Worm (Caenorhabditis elegans) whole organism, early embryonic: ENCODE data around the gene cutl-22.

Experiments
- B0310.2 ChIP-seq: sonication (generic microtip); optimal IDR thresholded peaks from 2 replicates; lab custom pipeline; 2016; ENCODE audit warnings: mild to moderate bottlenecking, missing genetic modification characterization, missing compliant biosample characterization
- F13C5.2 ChIP-seq: sonication (generic microtip); optimal IDR thresholded peaks from 2 replicates; lab custom pipeline; 2017; ENCODE audit warnings: mild to moderate bottlenecking, missing genetic modification characterization, inconsistent platforms, missing compliant biosample characterization
- aly-1 ChIP-seq: sonication (generic microtip); optimal IDR thresholded peaks from 2 replicates; lab custom pipeline; 2016; ENCODE audit warnings: missing genetic modification characterization, missing compliant biosample characterization
- ama-1 ChIP-seq: fragments of 150-350 bp; optimal IDR thresholded peaks from 2 replicates; lab custom pipeline; 2014
- ceh-13 ChIP-seq: fragments of 200-800 bp; sonication (Bioruptor generic); optimal IDR thresholded peaks from 2 replicates; lab custom pipeline; 2018; ENCODE audit warnings: mild to moderate bottlenecking, missing genetic modification characterization, missing compliant biosample characterization
- ceh-36 ChIP-seq: sonication (generic microtip); optimal IDR thresholded peaks from 2 replicates; lab custom pipeline; 2016; ENCODE audit warnings: missing genetic modification characterization, inconsistent platforms, missing compliant biosample characterization
- ets-7 ChIP-seq: sonication (generic microtip); optimal IDR thresholded peaks from 2 replicates; lab custom pipeline; 2016; ENCODE audit warnings: missing genotype, missing genetic modification characterization, missing compliant biosample characterization
- flt-1 ChIP-seq: fragments of 200-800 bp; sonication (Bioruptor generic); IDR thresholded peaks from 2 replicates; pipeline ENCODE4 v1.3.6; 2022; ENCODE audit warnings: missing genetic modification characterization, missing compliant biosample characterization
- hmg-4 ChIP-seq: fragments of 200-800 bp; sonication (Bioruptor generic); optimal IDR thresholded peaks from 2 replicates; lab custom pipeline; 2018; ENCODE audit warnings: mild to moderate bottlenecking, missing genetic modification characterization, missing compliant biosample characterization
- hnd-1 ChIP-seq: sonication (generic microtip); optimal IDR thresholded peaks from 2 replicates; lab custom pipeline; 2016; ENCODE audit warnings: missing genetic modification characterization, missing compliant biosample characterization
- scrt-1 ChIP-seq: fragments of 200-800 bp; sonication (Bioruptor generic); IDR thresholded peaks from 2 replicates; pipeline ENCODE4 v1.3.6; 2022; ENCODE audit warnings: missing genetic modification characterization, missing compliant biosample characterization
- sea-1 ChIP-seq: fragments of 200-800 bp; sonication (Bioruptor generic); conservative IDR thresholded peaks from 2 replicates; pipeline ENCODE4 v1.3.6; 2022; ENCODE audit warnings: missing genetic modification characterization, missing compliant biosample characterization
- tbx-11 ChIP-seq: fragments of 200-800 bp; sonication (Bioruptor generic); IDR thresholded peaks from 2 replicates; pipeline ENCODE4 v1.3.6; 2022; ENCODE audit warnings: missing genetic modification characterization, missing compliant biosample characterization
- tbx-37 ChIP-seq: fragments of 200-800 bp; sonication (Bioruptor generic); conservative IDR thresholded peaks from 2 replicates; pipeline ENCODE4 v1.3.6; 2022; ENCODE audit warnings: missing genetic modification reagents, missing genetic modification characterization, missing compliant biosample characterization
- tra-4 ChIP-seq: sonication (generic microtip); optimal IDR thresholded peaks from 2 replicates; lab custom pipeline; 2017; ENCODE audit warnings: missing genetic modification characterization, missing compliant biosample characterization

cutl-22 gene

DNA sequence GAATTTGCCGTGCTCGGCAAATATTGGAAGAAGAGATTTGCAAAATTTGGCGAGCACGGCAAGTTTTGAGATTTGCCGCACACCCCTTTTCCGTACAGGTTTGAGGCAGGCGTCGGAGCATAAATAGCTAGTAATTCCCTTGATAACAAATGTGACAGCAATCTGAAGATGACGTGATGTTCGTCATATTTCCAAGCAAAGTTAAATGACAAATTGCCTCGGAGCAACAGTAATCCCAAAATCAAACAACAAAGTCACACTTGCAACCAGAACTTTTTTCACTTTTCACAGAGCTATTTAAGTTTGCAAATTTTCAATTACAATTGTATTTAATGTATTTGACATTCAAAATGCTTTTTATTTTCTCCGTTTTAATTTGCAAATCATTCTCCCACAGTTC, 37.7 kb downstream of the cutl-22 start, which contains the start of gene F25A2.1:
Gene F25A2.1 (plus strand): TSS at position 301 of the 400 bp plus-strand sequence.
- no peak for TF ChIP-seq F13C5.2 (tag; lab: Kevin White, UChicago)
- TF ChIP-seq ets-7 (tag; lab: Kevin White, UChicago): no peak
- no peak for TF ChIP-seq ceh-36 (tag; lab: Kevin White, UChicago)
- no peak for TF ChIP-seq scrt-1 (GFP tag; lab: Robert Waterston, UW)
- TF ChIP-seq hnd-1 (tag; lab: Kevin White, UChicago): no peak
- TF ChIP-seq B0310.2 (tag; lab: Kevin White, UChicago): no peak
- no peak for TF ChIP-seq sea-1
- TF ChIP-seq hmg-4 (GFP tag; lab: Kevin White, UChicago): no peak
- no peak for TF ChIP-seq tbx-37 (GFP tag; lab: Robert Waterston, UW)
- no peak for TF ChIP-seq ama-1
- no peak for TF ChIP-seq aly-1 (tag; lab: Kevin White, UChicago)

DNA sequence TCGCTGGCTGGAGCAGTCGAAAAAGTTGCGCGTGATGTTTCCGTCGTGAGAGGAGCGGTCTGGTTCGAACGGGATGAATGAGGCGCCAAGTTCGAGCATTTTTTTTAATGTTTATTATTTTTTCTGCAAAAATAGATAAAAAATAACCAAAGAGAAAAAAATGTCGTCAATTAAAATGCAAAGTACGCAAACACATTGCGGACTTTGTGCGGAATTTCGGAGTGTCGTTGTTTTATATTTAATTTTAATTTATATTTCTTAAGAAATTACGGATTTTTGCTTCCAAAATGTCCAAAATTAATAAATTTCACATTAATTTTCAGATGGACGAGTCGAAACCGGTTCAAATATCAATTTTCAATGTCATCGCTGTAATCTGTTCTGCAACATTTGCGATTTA, 54.5 kb downstream of the cutl-22 start, which contains the start of the genes wrb-1 and Y50D4A.4:
Gene wrb-1 (plus strand): TSS at position 78 of the 400 bp plus-strand sequence.
Gene Y50D4A.4 (minus strand): TSS at position 133 of the 400 bp plus-strand sequence.
- TF ChIP-seq sea-1: no peak
- TF ChIP-seq ceh-36 (tag; lab: Kevin White, UChicago): no peak
- no peak for TF ChIP-seq hmg-4 (GFP tag; lab: Kevin White, UChicago)
- no peak for TF ChIP-seq flt-1 (GFP tag; lab: Robert Waterston, UW)
- no peak for TF ChIP-seq ets-7 (tag; lab: Kevin White, UChicago)
- TF ChIP-seq F13C5.2 (tag; lab: Kevin White, UChicago): no peak
- no peak for TF ChIP-seq aly-1 (tag; lab: Kevin White, UChicago)
- no peak for TF ChIP-seq hnd-1 (tag; lab: Kevin White, UChicago)
- TF ChIP-seq ama-1: no peak
- no peak for TF ChIP-seq scrt-1 (GFP tag; lab: Robert Waterston, UW)
- no peak for TF ChIP-seq ceh-13 (GFP tag; lab: Kevin White, UChicago)
- TF ChIP-seq tbx-11 (GFP tag; lab: Robert Waterston, UW): no peak
- no peak for TF ChIP-seq tra-4 (tag; lab: Kevin White, UChicago)
- no peak for TF ChIP-seq tbx-37 (GFP tag; lab: Robert Waterston, UW)
